Worm (Caenorhabditis elegans): ENCODE results near the gene spp-16.

- TF ChIP-seq ceh-30 (tag; optimal IDR thresholded peaks at IDR 0.05): no peak
- no peak for TF ChIP-seq eyg-1 (tag; optimal IDR thresholded peaks at IDR 0.05)
- TF ChIP-seq ama-1 (optimal IDR thresholded peaks at IDR 0.05): no peak
Observed at ce11 chrV:10915922-10916321, 14.8 kb upstream of the spp-16 start.

Data from whole organism, late embryonic.